Fruit fly (Drosophila melanogaster) whole organism, embryonic: ENCODE data around the gene CG3919.
A peak's percentile ranks its signal among the peaks of the same experiment; 100 is the strongest.

Experiments
- ATbp ChIP-seq: fragments of 200-800 bp; sonication (Bioruptor generic); optimal IDR thresholded peaks from 2 replicates; lab custom pipeline; 2017; ENCODE audit warnings: missing biosample characterization, mild to moderate bottlenecking, missing genetic modification characterization, missing genetic modification reagents
- CG13894 ChIP-seq: fragments of 200-800 bp; sonication (Bioruptor generic); optimal IDR thresholded peaks from 3 replicates; lab custom pipeline; 2018; ENCODE audit warnings: missing biosample characterization, mild to moderate bottlenecking, missing genetic modification characterization, moderate library complexity
- CG15269 ChIP-seq: fragments of 200-800 bp; sonication (Bioruptor generic); optimal IDR thresholded peaks from 2 replicates; lab custom pipeline; 2018; ENCODE audit warnings: missing biosample characterization, mild to moderate bottlenecking, missing genetic modification characterization, moderate library complexity
- CG16815 ChIP-seq: fragments of 200-800 bp; sonication (Bioruptor generic); optimal IDR thresholded peaks from 3 replicates; lab custom pipeline; 2017; ENCODE audit warnings: missing biosample characterization, mild to moderate bottlenecking, missing genetic modification characterization
- CG3281 ChIP-seq: fragments of 200-800 bp; sonication (Bioruptor generic); optimal IDR thresholded peaks from 3 replicates; lab custom pipeline; 2017; ENCODE audit warnings: missing biosample characterization, mild to moderate bottlenecking, missing genetic modification characterization
- CG33557 ChIP-seq: fragments of 200-800 bp; sonication (Bioruptor generic); optimal IDR thresholded peaks from 2 replicates; lab custom pipeline; 2019; ENCODE audit warnings: missing biosample characterization, mild to moderate bottlenecking, missing genetic modification characterization, moderate library complexity
- CG34376 ChIP-seq: fragments of 200-800 bp; sonication (Bioruptor generic); optimal IDR thresholded peaks from 2 replicates; lab custom pipeline; 2018; ENCODE audit warnings: missing biosample characterization, mild to moderate bottlenecking, missing genetic modification characterization
- CG3726 ChIP-seq: fragments of 200-800 bp; sonication (Bioruptor generic); IDR thresholded peaks from 3 replicates; pipeline ENCODE4, ENCODE4 v1.3.6; 2022; ENCODE audit warnings: missing biosample characterization, missing genetic modification characterization
- CG4328 ChIP-seq: fragments of 200-800 bp; sonication (Bioruptor generic); optimal IDR thresholded peaks from 3 replicates; lab custom pipeline; 2017; ENCODE audit warnings: missing biosample characterization, missing genetic modification reagents, missing genetic modification characterization
- CG4730 ChIP-seq: fragments of 200-800 bp; sonication (Bioruptor generic); IDR thresholded peaks from 2 replicates; pipeline ENCODE4 v1.3.6; 2022; ENCODE audit warnings: missing biosample characterization, missing genetic modification characterization
- CG7357 ChIP-seq: fragments of 200-800 bp; sonication (Bioruptor generic); IDR thresholded peaks from 3 replicates; pipeline ENCODE4 v1.3.6; 2022; ENCODE audit warnings: missing biosample characterization, missing genetic modification characterization
- CG7556 ChIP-seq: fragments of 200-800 bp; sonication (Bioruptor generic); optimal IDR thresholded peaks from 2 replicates; lab custom pipeline; 2017; ENCODE audit warnings: missing biosample characterization, mild to moderate bottlenecking, missing genetic modification characterization
- CG8290 ChIP-seq, 3 experiments: fragments of 200-800 bp; sonication (Bioruptor generic); optimal IDR thresholded peaks; 2 replicates each; lab custom pipeline; 2016 to 2019; ENCODE audit warnings: missing biosample characterization in 3 of 3, missing genetic modification characterization in 3 of 3, mild to moderate bottlenecking in 2 of 3, moderate library complexity in 1 of 3
- CG8765 ChIP-seq: fragments of 200-800 bp; sonication (Bioruptor generic); IDR thresholded peaks from 2 replicates; pipeline ENCODE4 v1.3.6; 2022; ENCODE audit warnings: missing biosample characterization, missing genetic modification characterization
- CG9876 ChIP-seq: fragments of 200-800 bp; sonication (Bioruptor generic); optimal IDR thresholded peaks from 2 replicates; lab custom pipeline; 2016; ENCODE audit warnings: missing biosample characterization, missing genetic modification characterization
- Dbx ChIP-seq: fragments of 200-800 bp; sonication (Bioruptor generic); IDR thresholded peaks from 3 replicates; pipeline ENCODE4 v1.3.6; 2022; ENCODE audit warnings: missing biosample characterization, missing genetic modification characterization
- Doc2 ChIP-seq: fragments of 200-800 bp; sonication (Bioruptor generic); IDR thresholded peaks from 2 replicates; pipeline ENCODE4 v1.3.6; 2022; ENCODE audit warnings: missing biosample characterization, missing genetic modification characterization
- Dref ChIP-seq: fragments of 200-800 bp; sonication (Bioruptor generic); IDR thresholded peaks from 2 replicates; pipeline ENCODE4 v1.3.6; 2022; ENCODE audit warnings: missing biosample characterization, missing genetic modification characterization
- HLHmδ ChIP-seq: fragments of 200-800 bp; sonication (Bioruptor generic); optimal IDR thresholded peaks from 2 replicates; lab custom pipeline; 2018; ENCODE audit warnings: missing biosample characterization, mild to moderate bottlenecking, missing genetic modification characterization, moderate library complexity
- Hmr ChIP-seq: fragments of 200-800 bp; sonication (Bioruptor generic); optimal IDR thresholded peaks from 3 replicates; lab custom pipeline; 2017; ENCODE audit warnings: mild to moderate bottlenecking, missing biosample characterization, missing genetic modification reagents, missing genetic modification characterization
- Jarid2 ChIP-seq: fragments of 200-800 bp; sonication (Bioruptor generic); optimal IDR thresholded peaks from 3 replicates; lab custom pipeline; 2017; ENCODE audit warnings: mild to moderate bottlenecking, missing biosample characterization, missing genetic modification reagents, missing genetic modification characterization
- MESR4 ChIP-seq: fragments of 200-800 bp; sonication (Bioruptor generic); optimal IDR thresholded peaks from 2 replicates; lab custom pipeline; 2018; ENCODE audit warnings: missing biosample characterization, mild to moderate bottlenecking, missing genetic modification characterization, moderate library complexity
- Med ChIP-seq: fragments of 200-800 bp; sonication (Bioruptor generic); peaks from one replicate; lab custom pipeline; 2016; ENCODE audit warnings: missing biosample characterization, missing genetic modification characterization, mild to moderate bottlenecking, inconsistent platforms, moderate library complexity
- Meics ChIP-seq: fragments of 200-800 bp; sonication (Bioruptor generic); optimal IDR thresholded peaks from 2 replicates; lab custom pipeline; 2017; ENCODE audit warnings: missing biosample characterization, mild to moderate bottlenecking, missing genetic modification characterization
- Myb ChIP-seq: fragments of 200-800 bp; sonication (Bioruptor generic); optimal IDR thresholded peaks from 2 replicates; lab custom pipeline; 2016; ENCODE audit warnings: missing biosample characterization, missing genetic modification characterization
- Sin3A ChIP-seq: fragments of >200 bp; optimal IDR thresholded peaks from 2 replicates; lab custom pipeline; 2018
- danr ChIP-seq: fragments of 200-800 bp; sonication (Bioruptor generic); IDR thresholded peaks from 2 replicates; pipeline ENCODE4 v1.3.6; 2022; ENCODE audit warnings: missing biosample characterization, missing genetic modification characterization
- gcm ChIP-seq: fragments of 200-800 bp; sonication (Bioruptor generic); optimal IDR thresholded peaks from 2 replicates; lab custom pipeline; 2019; ENCODE audit warnings: missing biosample characterization, mild to moderate bottlenecking, missing genetic modification characterization, moderate library complexity
- hth ChIP-seq: fragments of >200 bp; optimal IDR thresholded peaks from 2 replicates; lab custom pipeline; 2017; ENCODE audit warnings: inconsistent platforms
- nom ChIP-seq: fragments of 200-800 bp; sonication (Bioruptor generic); optimal IDR thresholded peaks from 2 replicates; lab custom pipeline; 2017; ENCODE audit warnings: missing biosample characterization, missing genetic modification characterization, mild to moderate bottlenecking, moderate library complexity, missing genetic modification reagents
- oc ChIP-seq: fragments of 200-800 bp; sonication (Bioruptor generic); optimal IDR thresholded peaks from 2 replicates; lab custom pipeline; 2018; ENCODE audit warnings: missing biosample characterization, mild to moderate bottlenecking, missing genetic modification characterization, moderate library complexity
- otp ChIP-seq: fragments of 200-800 bp; sonication (Bioruptor generic); IDR thresholded peaks from 3 replicates; pipeline ENCODE4, ENCODE4 v1.3.6; 2022; ENCODE audit warnings: missing biosample characterization, missing genetic modification characterization
- pan ChIP-seq, 4 experiments: fragments of >200 bp in 3 of 4; fragments of 200-800 bp in 1 of 4; sonication (Bioruptor generic) in 1 of 4; optimal IDR thresholded peaks in 3 of 4; IDR thresholded peaks in 1 of 4; 2 replicates each; pipeline versions ENCODE4 v1.3.6 to Lab custom; 2017 to 2022; ENCODE audit warnings: missing biosample characterization in 2 of 4, missing genetic modification characterization in 2 of 4, mixed read lengths in 1 of 4
- pho ChIP-seq: fragments of 200-800 bp; sonication (Bioruptor generic); optimal IDR thresholded peaks from 2 replicates; lab custom pipeline; 2016; ENCODE audit warnings: missing biosample characterization, missing genetic modification characterization
- phol ChIP-seq: fragments of 200-800 bp; sonication (Bioruptor generic); optimal IDR thresholded peaks from 3 replicates; lab custom pipeline; 2018; ENCODE audit warnings: missing biosample characterization, mild to moderate bottlenecking, missing genetic modification characterization, moderate library complexity
- psq ChIP-seq: fragments of 200-800 bp; sonication (Bioruptor generic); optimal IDR thresholded peaks from 2 replicates; lab custom pipeline; 2017; ENCODE audit warnings: missing biosample characterization, missing genetic modification characterization
- pum ChIP-seq: fragments of 200-800 bp; sonication (Bioruptor generic); optimal IDR thresholded peaks from 2 replicates; lab custom pipeline; 2016; ENCODE audit warnings: missing biosample characterization, missing genetic modification characterization
- pzg ChIP-seq: fragments of 200-800 bp; sonication (Bioruptor generic); optimal IDR thresholded peaks from 3 replicates; lab custom pipeline; 2018; ENCODE audit warnings: missing biosample characterization, mild to moderate bottlenecking, missing genetic modification characterization, moderate library complexity
- slbo ChIP-seq: fragments of 200-800 bp; sonication (Bioruptor generic); IDR thresholded peaks from 2 replicates; pipeline ENCODE4 v1.3.6; 2022; ENCODE audit warnings: missing biosample characterization, missing genetic modification characterization

Gene CG3919

dm6 chr3L:14410146-14410676 is at the start of gene CG3919 (continued):
- TF ChIP-seq CG34376 (GFP tag; lab: Kevin White, UChicago), result no peak
- peak; percentile 93 for TF ChIP-seq Med (GFP tag; lab: Kevin White, UChicago)
- TF ChIP-seq CG15269 (tag; lab: Kevin White, UChicago), result peak; percentile 47
- no peak for TF ChIP-seq ATbp (GFP tag; lab: Kevin White, UChicago)
- peak; percentile 18 for TF ChIP-seq MESR4 (GFP tag; lab: Kevin White, UChicago)
- TF ChIP-seq gcm (GFP tag; lab: Kevin White, UChicago), result no peak
- peak; percentile 57; the same call in 1 of the 2 replicates for TF ChIP-seq CG8765
- TF ChIP-seq pan (optimal IDR thresholded peaks at IDR 0.05; lab: Kevin White, UChicago), result no peak
- TF ChIP-seq pan (GFP tag; optimal IDR thresholded peaks at IDR 0.05 in 1 of 2, IDR thresholded peaks at IDR 0.05 in 1 of 2), result peak in 1 of 2 experiments; percentile 38
- TF ChIP-seq Doc2 (GFP tag; lab: Robert Waterston, UW), result no peak
- peak; percentile 25; the same call in 1 of the 2 replicates for TF ChIP-seq CG4730 (GFP tag; lab: Robert Waterston, UW)
- peak; percentile 65 for TF ChIP-seq Hmr (GFP tag; lab: Kevin White, UChicago)
- peak; percentile 66 for TF ChIP-seq psq (GFP tag; lab: Kevin White, UChicago)
- peak; percentile 77 for TF ChIP-seq HLHmδ (GFP tag; lab: Kevin White, UChicago)
- TF ChIP-seq pho, result no peak
- peak; percentile 77; the same call in 2 of the 3 replicates for TF ChIP-seq otp (GFP tag; lab: Robert Waterston, UW)
- peak; percentile 14; the same call in 1 of the 2 replicates for TF ChIP-seq danr (GFP tag; lab: Robert Waterston, UW)
- TF ChIP-seq CG3281 (GFP tag; lab: Kevin White, UChicago), result peak; percentile 60
- TF ChIP-seq nom (GFP tag; lab: Kevin White, UChicago), result peak; percentile 67
- TF ChIP-seq pzg (GFP tag; lab: Kevin White, UChicago), result peak; percentile 32
- no peak for TF ChIP-seq hth (lab: Kevin White, UChicago)
- peak; percentile 39 for TF ChIP-seq CG8290 (GFP tag; optimal IDR thresholded peaks at IDR 0.05; lab: Kevin White, UChicago)
- TF ChIP-seq CG8290 (tag; optimal IDR thresholded peaks at IDR 0.05; lab: Kevin White, UChicago), result peak; percentile 67 to 91
- TF ChIP-seq CG16815, result peak; percentile 70
- no peak for TF ChIP-seq CG9876 (GFP tag; lab: Kevin White, UChicago)
- TF ChIP-seq Sin3A (lab: Kevin White, UChicago), result no peak
- TF ChIP-seq CG7357 (GFP tag; lab: Robert Waterston, UW), result peak; percentile 47; the same call in 1 of the 3 replicates
- no peak for TF ChIP-seq Jarid2 (GFP tag; lab: Kevin White, UChicago)
- TF ChIP-seq Dref (GFP tag; lab: Robert Waterston, UW), result peak; percentile 39
- TF ChIP-seq CG33557 (GFP tag; lab: Kevin White, UChicago), result peak; percentile 33
- TF ChIP-seq oc (tag; lab: Kevin White, UChicago), result peak; percentile 3
- TF ChIP-seq phol (tag; lab: Kevin White, UChicago), result peak; percentile 81
- peak; percentile 45; the same call in 1 of the 3 replicates for TF ChIP-seq Dbx (GFP tag; lab: Robert Waterston, UW)
- TF ChIP-seq slbo (GFP tag; lab: Robert Waterston, UW), result peak; percentile 81
- peak; percentile 84 for TF ChIP-seq CG7556 (GFP tag; lab: Kevin White, UChicago)
- peak; percentile 49 for TF ChIP-seq Myb
- no peak for TF ChIP-seq CG13894
- peak; percentile 57 for TF ChIP-seq Meics (GFP tag; lab: Kevin White, UChicago)
- TF ChIP-seq CG3726, result no peak
- TF ChIP-seq CG4328 (GFP tag; lab: Kevin White, UChicago), result peak; percentile 42
- TF ChIP-seq pum (GFP tag; lab: Kevin White, UChicago), result peak; percentile 37
